Fruit fly (Drosophila melanogaster): Measurements from ENCODE around the gene CG15822.

DNA sequence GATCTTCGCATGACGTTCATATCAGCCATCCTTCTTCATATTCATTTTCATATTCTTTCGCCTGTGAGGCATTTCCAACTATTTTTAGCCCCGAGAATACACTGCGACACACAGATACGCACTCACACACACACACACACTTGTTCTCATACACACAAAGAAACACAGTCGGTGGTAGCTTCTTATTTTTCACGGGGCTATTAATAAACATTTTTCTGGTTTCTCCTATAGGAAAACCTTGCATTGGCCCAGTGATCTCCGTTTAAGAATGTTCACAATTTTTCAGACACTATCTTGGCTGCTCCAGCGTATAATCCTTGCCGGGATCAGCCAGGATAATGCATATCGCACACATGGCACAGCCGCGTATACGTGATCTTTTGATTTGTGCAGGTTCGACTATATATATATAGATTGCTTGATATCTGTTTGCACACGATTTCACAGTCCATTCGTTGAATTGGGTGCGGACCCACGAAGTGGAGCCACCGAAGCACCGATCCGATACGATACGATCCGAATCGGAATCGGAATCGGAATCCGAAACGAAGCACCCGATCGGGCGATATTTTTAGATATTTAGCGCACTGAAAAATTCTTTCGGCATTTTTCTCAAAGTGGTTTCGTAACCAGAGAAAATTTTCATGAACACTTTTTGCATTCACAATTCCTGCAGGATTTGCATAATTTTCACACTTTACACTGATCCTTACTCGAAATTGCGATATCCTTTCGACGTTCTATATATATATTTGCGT lies 48.8 kb downstream of the CG15822 start:
- no peak for TF ChIP-seq psq (optimal IDR thresholded peaks at IDR 0.05)
- TF ChIP-seq CG8478 (optimal IDR thresholded peaks at IDR 0.05), result no peak
- TF ChIP-seq pan (optimal IDR thresholded peaks at IDR 0.05), result no peak
- no peak for TF ChIP-seq Dll (optimal IDR thresholded peaks at IDR 0.05)

Data from whole organism.